Fruit fly (Drosophila melanogaster) whole organism, embryonic: ENCODE results near the gene Patj.
A peak's percentile ranks its signal among the peaks of the same experiment; 100 is the strongest.

ENCODE experiments used
- Adf1 ChIP-seq: fragments of 200-800 bp; sonication (Bioruptor generic); IDR thresholded peaks from 2 replicates; pipeline ENCODE4 v1.3.6; 2022; ENCODE audit warnings: missing biosample characterization, missing genetic modification characterization
- B-H1 ChIP-seq: fragments of 200-800 bp; sonication (Bioruptor generic); IDR thresholded peaks from 3 replicates; pipeline ENCODE4 v1.3.6; 2022; ENCODE audit warnings: missing biosample characterization, missing genetic modification characterization
- CG10274 ChIP-seq: fragments of 200-800 bp; sonication (Bioruptor generic); optimal IDR thresholded peaks from 3 replicates; lab custom pipeline; 2017; ENCODE audit warnings: missing biosample characterization, mild to moderate bottlenecking, missing genetic modification characterization
- CG10654 ChIP-seq: fragments of 200-800 bp; sonication (Bioruptor generic); optimal IDR thresholded peaks from 2 replicates; lab custom pipeline; 2016; ENCODE audit warnings: missing biosample characterization, missing genetic modification characterization
- CG11085 ChIP-seq: fragments of 200-800 bp; sonication (Bioruptor generic); IDR thresholded peaks from 2 replicates; pipeline ENCODE4 v1.3.6; 2022; ENCODE audit warnings: missing biosample characterization, missing genetic modification characterization
- CG12299 ChIP-seq: fragments of 200-800 bp; sonication (Bioruptor generic); optimal IDR thresholded peaks from 2 replicates; lab custom pipeline; 2018; ENCODE audit warnings: missing biosample characterization, mild to moderate bottlenecking, missing genetic modification characterization
- CG12391 ChIP-seq: fragments of 200-800 bp; sonication (Bioruptor generic); optimal IDR thresholded peaks from 3 replicates; lab custom pipeline; 2018; ENCODE audit warnings: missing biosample characterization, mild to moderate bottlenecking, missing genetic modification characterization, moderate library complexity
- CG13424 ChIP-seq: fragments of 200-800 bp; sonication (Bioruptor generic); optimal IDR thresholded peaks from 2 replicates; lab custom pipeline; 2019; ENCODE audit warnings: missing biosample characterization, mild to moderate bottlenecking, missing genetic modification characterization, moderate library complexity
- CG15011 ChIP-seq: fragments of 200-800 bp; sonication (Bioruptor generic); optimal IDR thresholded peaks from 3 replicates; lab custom pipeline; 2018; ENCODE audit warnings: missing biosample characterization, mild to moderate bottlenecking, missing genetic modification characterization
- CG15479 ChIP-seq: fragments of 200-800 bp; sonication (Bioruptor generic); optimal IDR thresholded peaks from 3 replicates; lab custom pipeline; 2019; ENCODE audit warnings: missing biosample characterization, mild to moderate bottlenecking, missing genetic modification characterization, moderate library complexity
- CG15601 ChIP-seq: fragments of 200-800 bp; sonication (Bioruptor generic); optimal IDR thresholded peaks from 3 replicates; lab custom pipeline; 2019; ENCODE audit warnings: missing biosample characterization, mild to moderate bottlenecking, missing genetic modification characterization, moderate library complexity
- CG17359 ChIP-seq: fragments of 200-800 bp; sonication (Bioruptor generic); optimal IDR thresholded peaks from 3 replicates; lab custom pipeline; 2018; ENCODE audit warnings: missing biosample characterization, mild to moderate bottlenecking, missing genetic modification characterization, moderate library complexity
- CG17829 ChIP-seq: fragments of 200-800 bp; optimal IDR thresholded peaks from 2 replicates; lab custom pipeline; 2019; ENCODE audit warnings: missing biosample characterization, mild to moderate bottlenecking, missing genetic modification characterization, moderate library complexity
- CG1792 ChIP-seq: fragments of 200-800 bp; sonication (Bioruptor generic); optimal IDR thresholded peaks from 2 replicates; lab custom pipeline; 2016; ENCODE audit warnings: missing biosample characterization, missing genetic modification characterization
- CG2120 ChIP-seq: fragments of 200-800 bp; sonication (Bioruptor generic); optimal IDR thresholded peaks from 3 replicates; lab custom pipeline; 2016; ENCODE audit warnings: missing biosample characterization, missing genetic modification characterization
- CG30020 ChIP-seq: fragments of 200-800 bp; optimal IDR thresholded peaks from 2 replicates; lab custom pipeline; 2019; ENCODE audit warnings: missing biosample characterization, mild to moderate bottlenecking, missing genetic modification characterization, moderate library complexity
- CG31224 ChIP-seq: fragments of 200-800 bp; sonication (Bioruptor generic); IDR thresholded peaks from 2 replicates; pipeline ENCODE4 v1.3.6; 2022; ENCODE audit warnings: missing biosample characterization, missing genetic modification characterization
- CG3726 ChIP-seq: fragments of 200-800 bp; sonication (Bioruptor generic); IDR thresholded peaks from 3 replicates; pipeline ENCODE4, ENCODE4 v1.3.6; 2022; ENCODE audit warnings: missing biosample characterization, missing genetic modification characterization
- CG43689 ChIP-seq: fragments of 200-800 bp; sonication (Bioruptor generic); IDR thresholded peaks from 2 replicates; pipeline ENCODE4 v1.3.6; 2022; ENCODE audit warnings: missing biosample characterization, missing genetic modification characterization
- CG4617 ChIP-seq: fragments of 200-800 bp; sonication (Bioruptor generic); optimal IDR thresholded peaks from 3 replicates; lab custom pipeline; 2016; ENCODE audit warnings: missing biosample characterization, missing genetic modification characterization, borderline replicate concordance
- CG5180 ChIP-seq: fragments of 200-800 bp; sonication (Bioruptor generic); optimal IDR thresholded peaks from 3 replicates; lab custom pipeline; 2017; ENCODE audit warnings: missing biosample characterization, missing genetic modification characterization, mild to moderate bottlenecking, moderate library complexity, missing genetic modification reagents
- CG6254 ChIP-seq: fragments of 200-800 bp; sonication (Bioruptor generic); optimal IDR thresholded peaks from 3 replicates; lab custom pipeline; 2017; ENCODE audit warnings: mild to moderate bottlenecking, missing biosample characterization, missing genetic modification reagents, missing genetic modification characterization
- CG7745 ChIP-seq: fragments of 200-800 bp; sonication (Bioruptor generic); optimal IDR thresholded peaks from 2 replicates; lab custom pipeline; 2018; ENCODE audit warnings: missing biosample characterization, mild to moderate bottlenecking, missing genetic modification characterization, moderate library complexity
- CG9437 ChIP-seq: fragments of 200-800 bp; sonication (Bioruptor generic); optimal IDR thresholded peaks from 2 replicates; lab custom pipeline; 2018; ENCODE audit warnings: missing biosample characterization, mild to moderate bottlenecking, missing genetic modification characterization
- Drgx ChIP-seq: fragments of 200-800 bp; sonication (Bioruptor generic); IDR thresholded peaks from 2 replicates; pipeline ENCODE4 v1.3.6; 2022; ENCODE audit warnings: missing biosample characterization, missing genetic modification characterization
- GATAe ChIP-seq: fragments of 200-800 bp; sonication (Bioruptor generic); conservative IDR thresholded peaks from 2 replicates; pipeline ENCODE4 v1.3.6; 2022; ENCODE audit warnings: missing biosample characterization, missing genetic modification characterization
- Gsc ChIP-seq: fragments of 200-800 bp; sonication (Bioruptor generic); IDR thresholded peaks from 2 replicates; pipeline ENCODE4 v1.3.6; 2022; ENCODE audit warnings: missing biosample characterization, missing genetic modification characterization
- HLH3B ChIP-seq: fragments of 200-800 bp; sonication (Bioruptor generic); IDR thresholded peaks from 2 replicates; pipeline ENCODE4 v1.3.6; 2022; ENCODE audit warnings: missing biosample characterization, missing genetic modification characterization
- HLH54F ChIP-seq: fragments of 200-800 bp; sonication (Bioruptor generic); optimal IDR thresholded peaks from 3 replicates; lab custom pipeline; 2016; ENCODE audit warnings: missing biosample characterization, missing genetic modification characterization
- NC2β ChIP-seq: fragments of 200-800 bp; sonication (Bioruptor generic); optimal IDR thresholded peaks from 2 replicates; lab custom pipeline; 2016; ENCODE audit warnings: missing biosample characterization, missing genetic modification characterization
- Nf-YB ChIP-seq: fragments of 200-800 bp; sonication (Bioruptor generic); optimal IDR thresholded peaks from 3 replicates; lab custom pipeline; 2019; ENCODE audit warnings: missing biosample characterization, mild to moderate bottlenecking, missing genetic modification characterization, moderate library complexity
- Optix ChIP-seq: fragments of 200-800 bp; sonication (Bioruptor generic); IDR thresholded peaks from 3 replicates; pipeline ENCODE4 v1.3.6; 2022; ENCODE audit warnings: missing biosample characterization, missing genetic modification characterization
- Ptx1 ChIP-seq: fragments of 200-800 bp; sonication (Bioruptor generic); IDR thresholded peaks from 2 replicates; pipeline ENCODE4 v1.3.6; 2022; ENCODE audit warnings: missing biosample characterization, missing genetic modification characterization
- Rx ChIP-seq: fragments of 200-800 bp; sonication (Bioruptor generic); IDR thresholded peaks from 2 replicates; pipeline ENCODE4 v1.3.6; 2022; ENCODE audit warnings: missing biosample characterization, missing genetic modification characterization
- Six4 ChIP-seq: fragments of 200-800 bp; sonication (Bioruptor generic); optimal IDR thresholded peaks from 2 replicates; lab custom pipeline; 2016; ENCODE audit warnings: missing biosample characterization, missing genetic modification characterization
- Vsx1 ChIP-seq: fragments of 200-800 bp; sonication (Bioruptor generic); optimal IDR thresholded peaks from 2 replicates; lab custom pipeline; 2017; ENCODE audit warnings: missing biosample characterization, mild to moderate bottlenecking, missing genetic modification characterization, missing genetic modification reagents
- aop ChIP-seq: fragments of 200-800 bp; sonication (Bioruptor generic); IDR thresholded peaks from 2 replicates; pipeline ENCODE4 v1.3.6; 2022; ENCODE audit warnings: missing biosample characterization, missing genetic modification characterization
- fd3F ChIP-seq: fragments of 200-800 bp; sonication (Bioruptor generic); optimal IDR thresholded peaks from 2 replicates; lab custom pipeline; 2018; ENCODE audit warnings: missing biosample characterization, mild to moderate bottlenecking, missing genetic modification characterization, moderate library complexity
- gcm2 ChIP-seq: fragments of 200-800 bp; sonication (Bioruptor generic); optimal IDR thresholded peaks from 2 replicates; lab custom pipeline; 2016; ENCODE audit warnings: missing biosample characterization, missing genetic modification characterization
- hkb ChIP-seq, 2 experiments: fragments of 200-800 bp in 1 of 2; fragments of >200 bp in 1 of 2; sonication (Bioruptor generic) in 1 of 2; IDR thresholded peaks in 1 of 2; optimal IDR thresholded peaks in 1 of 2; 2 replicates each; pipeline versions ENCODE4 v1.3.6 to Lab custom; 2017 to 2022; ENCODE audit warnings: missing biosample characterization in 1 of 2, missing genetic modification characterization in 1 of 2
- klu ChIP-seq: fragments of 200-800 bp; sonication (Bioruptor generic); IDR thresholded peaks from 2 replicates; pipeline ENCODE4 v1.3.6; 2022; ENCODE audit warnings: missing biosample characterization, missing genetic modification characterization
- lab ChIP-seq: fragments of 200-800 bp; sonication (Bioruptor generic); optimal IDR thresholded peaks from 3 replicates; lab custom pipeline; 2017; ENCODE audit warnings: missing biosample characterization, missing genetic modification characterization, mild to moderate bottlenecking, moderate library complexity, missing genetic modification reagents
- maf-S ChIP-seq: fragments of 200-800 bp; sonication (Bioruptor generic); optimal IDR thresholded peaks from 2 replicates; lab custom pipeline; 2016; ENCODE audit warnings: missing biosample characterization, missing genetic modification characterization
- org-1 ChIP-seq: fragments of 200-800 bp; sonication (Bioruptor generic); optimal IDR thresholded peaks from 2 replicates; lab custom pipeline; 2017; ENCODE audit warnings: missing biosample characterization, missing genetic modification characterization
- pita ChIP-seq: fragments of 200-800 bp; sonication (Bioruptor generic); optimal IDR thresholded peaks from 2 replicates; lab custom pipeline; 2017; ENCODE audit warnings: missing biosample characterization, mild to moderate bottlenecking, missing genetic modification characterization
- ro ChIP-seq: fragments of 200-800 bp; sonication (Bioruptor generic); IDR thresholded peaks from 2 replicates; pipeline ENCODE4 v1.3.6; 2022; ENCODE audit warnings: missing biosample characterization, missing genetic modification characterization
- sim ChIP-seq: fragments of 200-800 bp; sonication (Bioruptor generic); IDR thresholded peaks from 2 replicates; pipeline ENCODE4 v1.3.6; 2022; ENCODE audit warnings: missing biosample characterization, missing genetic modification characterization
- tll ChIP-seq, 2 experiments: fragments of 200-800 bp in 1 of 2; fragments of >200 bp in 1 of 2; sonication (Bioruptor generic) in 1 of 2; optimal IDR thresholded peaks; 2 replicates each; lab custom pipeline; 2017 to 2019; ENCODE audit warnings: missing biosample characterization in 2 of 2, missing genetic modification characterization in 2 of 2, mild to moderate bottlenecking in 1 of 2, moderate library complexity in 1 of 2

Patj gene

dm6 chr3L:1774713-1775648, 23.6 kb upstream of the Patj start, which contains the start of the genes CG13933 and PolD2 (continued):
- TF ChIP-seq GATAe (GFP tag; lab: Robert Waterston, UW) (peak; percentile 90), hkb (optimal IDR thresholded peaks at IDR 0.05; lab: Kevin White, UChicago) (no peak), hkb (GFP tag; IDR thresholded peaks at IDR 0.05; lab: Robert Waterston, UW) (peak; percentile 98), CG7745 (tag; lab: Kevin White, UChicago) (peak; percentile 92), CG15011 (GFP tag; lab: Kevin White, UChicago) (no peak), CG10654 (GFP tag; lab: Kevin White, UChicago) (no peak), Six4 (GFP tag; lab: Kevin White, UChicago) (peak; percentile 71), lab (peak; percentile 92), CG12391 (tag; lab: Kevin White, UChicago) (peak; percentile 98), CG10274 (GFP tag; lab: Kevin White, UChicago) (no peak), org-1 (GFP tag; lab: Kevin White, UChicago) (peak; percentile 88), CG12299 (tag; lab: Kevin White, UChicago) (peak; percentile 95), CG31224 (GFP tag; lab: Robert Waterston, UW) (peak; percentile 91), CG5180 (GFP tag; lab: Kevin White, UChicago) (no peak), CG15601 (tag; lab: Kevin White, UChicago) (peak; percentile 97), tll (GFP tag; optimal IDR thresholded peaks at IDR 0.05; lab: Kevin White, UChicago) (no peak), aop (GFP tag; lab: Robert Waterston, UW) (peak; percentile 94), HLH54F (GFP tag; lab: Kevin White, UChicago) (peak; percentile 76), fd3F (peak; percentile 98), maf-S (GFP tag; lab: Kevin White, UChicago) (peak; percentile 55), Rx (peak; percentile 96), CG4617 (peak; percentile 91), Optix (GFP tag; lab: Robert Waterston, UW) (peak; percentile 92), NC2β (GFP tag; lab: Kevin White, UChicago) (peak; percentile 67), CG1792 (GFP tag; lab: Kevin White, UChicago) (no peak), CG3726 (GFP tag; lab: Robert Waterston, UW) (peak; percentile 96), pita (GFP tag; lab: Kevin White, UChicago) (no peak), Drgx (GFP tag; lab: Robert Waterston, UW) (peak; percentile 96), CG2120 (GFP tag; lab: Kevin White, UChicago) (peak; percentile 96), CG15479 (GFP tag; lab: Kevin White, UChicago) (peak; percentile 33), CG6254 (peak; percentile 45), CG43689 (GFP tag; lab: Robert Waterston, UW) (peak; percentile 97), CG11085 (peak; percentile 96), CG17829 (tag; lab: Kevin White, UChicago) (peak; percentile 97), Nf-YB (peak; percentile 88), klu (peak; percentile 61; the same call in 1 of the 2 replicates), Vsx1 (GFP tag; lab: Kevin White, UChicago) (no peak), Gsc (GFP tag; lab: Robert Waterston, UW) (peak; percentile 91), CG13424 (peak; percentile 99), HLH3B (GFP tag; lab: Robert Waterston, UW) (peak; percentile 97), sim (peak; percentile 65; the same call in 1 of the 2 replicates), CG30020 (peak; percentile 89), Ptx1 (GFP tag; lab: Robert Waterston, UW) (peak; percentile 99), CG17359 (tag; lab: Kevin White, UChicago) (peak; percentile 91), CG9437 (peak; percentile 94), gcm2 (GFP tag; lab: Kevin White, UChicago) (peak; percentile 65), Adf1 (GFP tag; lab: Robert Waterston, UW) (peak; percentile 86), ro (GFP tag; lab: Robert Waterston, UW) (peak; percentile 96), B-H1 (GFP tag; lab: Robert Waterston, UW) (peak; percentile 97)
